Fruit fly (Drosophila melanogaster) whole organism, embryonic: ENCODE results near the gene RpS3.

Experiments used
- Aef1 ChIP-seq: fragments of 200-800 bp; sonication (Bioruptor generic); IDR thresholded peaks from 3 replicates; pipeline ENCODE4 v1.3.6; 2022; ENCODE audit warnings: missing biosample characterization, missing genetic modification characterization
- Atf-2 ChIP-seq: fragments of 200-800 bp; sonication (Bioruptor generic); optimal IDR thresholded peaks from 2 replicates; lab custom pipeline; 2016; ENCODE audit warnings: missing biosample characterization, missing genetic modification characterization
- Bdp1 ChIP-seq: fragments of 200-800 bp; sonication (Bioruptor generic); optimal IDR thresholded peaks from 3 replicates; lab custom pipeline; 2016; ENCODE audit warnings: missing biosample characterization, missing genetic modification characterization
- CG10274 ChIP-seq: fragments of 200-800 bp; sonication (Bioruptor generic); optimal IDR thresholded peaks from 3 replicates; lab custom pipeline; 2017; ENCODE audit warnings: missing biosample characterization, mild to moderate bottlenecking, missing genetic modification characterization
- CG10366 ChIP-seq: fragments of 200-800 bp; sonication (Bioruptor generic); IDR thresholded peaks from 2 replicates; pipeline ENCODE4 v1.3.6; 2022; ENCODE audit warnings: missing biosample characterization, missing genetic modification characterization
- CG10565 ChIP-seq: fragments of 200-800 bp; sonication (Bioruptor generic); optimal IDR thresholded peaks from 3 replicates; lab custom pipeline; 2016; ENCODE audit warnings: missing biosample characterization, mild to moderate bottlenecking, missing genetic modification characterization
- CG11085 ChIP-seq: fragments of 200-800 bp; sonication (Bioruptor generic); IDR thresholded peaks from 2 replicates; pipeline ENCODE4 v1.3.6; 2022; ENCODE audit warnings: missing biosample characterization, missing genetic modification characterization
- CG12155 ChIP-seq: fragments of 200-800 bp; sonication (Bioruptor generic); optimal IDR thresholded peaks from 3 replicates; lab custom pipeline; 2016; ENCODE audit warnings: missing biosample characterization, missing genetic modification characterization
- CG1233 ChIP-seq: fragments of 200-800 bp; sonication (Bioruptor generic); optimal IDR thresholded peaks from 4 replicates; lab custom pipeline; 2018; ENCODE audit warnings: missing biosample characterization, mild to moderate bottlenecking, missing genetic modification characterization
- CG16863 ChIP-seq: fragments of 200-800 bp; sonication (Bioruptor generic); optimal IDR thresholded peaks from 3 replicates; lab custom pipeline; 2016; ENCODE audit warnings: missing biosample characterization, missing genetic modification characterization
- CG1832 ChIP-seq: fragments of 200-800 bp; sonication (Bioruptor generic); optimal IDR thresholded peaks from 2 replicates; lab custom pipeline; 2017; ENCODE audit warnings: missing biosample characterization, mild to moderate bottlenecking, missing genetic modification characterization, inconsistent platforms
- CG33557 ChIP-seq: fragments of 200-800 bp; sonication (Bioruptor generic); optimal IDR thresholded peaks from 2 replicates; lab custom pipeline; 2019; ENCODE audit warnings: missing biosample characterization, mild to moderate bottlenecking, missing genetic modification characterization, moderate library complexity
- CG4820 ChIP-seq: fragments of 200-800 bp; sonication (Bioruptor generic); optimal IDR thresholded peaks from 3 replicates; lab custom pipeline; 2016; ENCODE audit warnings: missing biosample characterization, missing genetic modification characterization
- CG4854 ChIP-seq: fragments of 200-800 bp; sonication (Bioruptor generic); optimal IDR thresholded peaks from 2 replicates; lab custom pipeline; 2016; ENCODE audit warnings: missing biosample characterization, missing genetic modification characterization, inconsistent platforms
- CG6683 ChIP-seq: fragments of 200-800 bp; sonication (Bioruptor generic); optimal IDR thresholded peaks from 2 replicates; lab custom pipeline; 2017; ENCODE audit warnings: missing biosample characterization, mild to moderate bottlenecking, missing genetic modification characterization, missing genetic modification reagents
- CG7839 ChIP-seq: fragments of 200-800 bp; sonication (Bioruptor generic); optimal IDR thresholded peaks from 3 replicates; lab custom pipeline; 2018; ENCODE audit warnings: missing biosample characterization, mild to moderate bottlenecking, missing genetic modification characterization, moderate library complexity
- CG7963 ChIP-seq: fragments of 200-800 bp; sonication (Bioruptor generic); IDR thresholded peaks from 3 replicates; pipeline ENCODE4 v1.3.6; 2022; ENCODE audit warnings: missing biosample characterization, missing genetic modification characterization; ENCODE audit not compliant: partially characterized antibody
- CG8478 ChIP-seq: fragments of >200 bp; optimal IDR thresholded peaks from 2 replicates; lab custom pipeline; 2018
- CG8765 ChIP-seq: fragments of 200-800 bp; sonication (Bioruptor generic); IDR thresholded peaks from 2 replicates; pipeline ENCODE4 v1.3.6; 2022; ENCODE audit warnings: missing biosample characterization, missing genetic modification characterization
- CG9727 ChIP-seq: fragments of 200-800 bp; sonication (Bioruptor generic); optimal IDR thresholded peaks from 3 replicates; lab custom pipeline; 2017; ENCODE audit warnings: missing biosample characterization, mild to moderate bottlenecking, missing genetic modification characterization
- CHES-1-like ChIP-seq: fragments of 200-800 bp; sonication (Bioruptor generic); optimal IDR thresholded peaks from 2 replicates; lab custom pipeline; 2016; ENCODE audit warnings: missing biosample characterization, missing genetic modification characterization
- ERR ChIP-seq: fragments of 200-800 bp; sonication (Bioruptor generic); optimal IDR thresholded peaks from 2 replicates; lab custom pipeline; 2016; ENCODE audit warnings: missing biosample characterization, missing genetic modification characterization
- Gug ChIP-seq: fragments of 200-800 bp; sonication (Bioruptor generic); IDR thresholded peaks from 4 replicates; pipeline ENCODE4 v1.3.6; 2022; ENCODE audit warnings: missing biosample characterization, missing genetic modification characterization
- HLH4C ChIP-seq: fragments of 200-800 bp; sonication (Bioruptor generic); IDR thresholded peaks from 3 replicates; pipeline ENCODE4 v1.3.6; 2022; ENCODE audit warnings: missing biosample characterization, missing genetic modification characterization; ENCODE audit not compliant: partially characterized antibody
- Hr78 ChIP-seq, 2 experiments: fragments of 200-800 bp in 1 of 2; fragments of >200 bp in 1 of 2; sonication (Bioruptor generic) in 1 of 2; optimal IDR thresholded peaks; 2 replicates each; lab custom pipeline; 2017 to 2019; ENCODE audit warnings: missing biosample characterization in 2 of 2, missing genetic modification characterization in 2 of 2, mild to moderate bottlenecking in 1 of 2, moderate library complexity in 1 of 2
- Myb ChIP-seq: fragments of 200-800 bp; sonication (Bioruptor generic); optimal IDR thresholded peaks from 2 replicates; lab custom pipeline; 2016; ENCODE audit warnings: missing biosample characterization, missing genetic modification characterization
- NC2β ChIP-seq: fragments of 200-800 bp; sonication (Bioruptor generic); optimal IDR thresholded peaks from 2 replicates; lab custom pipeline; 2016; ENCODE audit warnings: missing biosample characterization, missing genetic modification characterization
- Rfx ChIP-seq: fragments of 200-800 bp; sonication (Bioruptor generic); IDR thresholded peaks from 2 replicates; pipeline ENCODE4 v1.3.6; 2022; ENCODE audit warnings: missing biosample characterization, missing genetic modification characterization
- Rx ChIP-seq: fragments of 200-800 bp; sonication (Bioruptor generic); IDR thresholded peaks from 2 replicates; pipeline ENCODE4 v1.3.6; 2022; ENCODE audit warnings: missing biosample characterization, missing genetic modification characterization
- Sox102F ChIP-seq: fragments of 200-800 bp; sonication (Bioruptor generic); optimal IDR thresholded peaks from 2 replicates; lab custom pipeline; 2018; ENCODE audit warnings: missing biosample characterization, mild to moderate bottlenecking, missing genetic modification characterization, moderate library complexity
- Stat92E ChIP-seq, 3 experiments: fragments of >200 bp in 2 of 3; fragments of 200-800 bp in 1 of 3; sonication (Bioruptor generic) in 1 of 3; optimal IDR thresholded peaks; 2 replicates each; lab custom pipeline; 2017 to 2019; ENCODE audit warnings: missing biosample characterization in 3 of 3, missing genetic modification characterization in 3 of 3, mild to moderate bottlenecking in 1 of 3, moderate library complexity in 1 of 3
- Trl ChIP-seq, 3 experiments: fragments of >200 bp in 2 of 3; fragments of 200-800 bp in 1 of 3; sonication (Bioruptor generic) in 1 of 3; optimal IDR thresholded peaks; 2 replicates in 1 of 3; 3 replicates in 2 of 3; lab custom pipeline; 2016 to 2017; ENCODE audit warnings: missing biosample characterization in 1 of 3, missing genetic modification characterization in 1 of 3
- aop ChIP-seq: fragments of 200-800 bp; sonication (Bioruptor generic); IDR thresholded peaks from 2 replicates; pipeline ENCODE4 v1.3.6; 2022; ENCODE audit warnings: missing biosample characterization, missing genetic modification characterization
- bbx ChIP-seq: fragments of 200-800 bp; sonication (Bioruptor generic); IDR thresholded peaks from 2 replicates; pipeline ENCODE4 v1.3.6; 2022; ENCODE audit warnings: missing biosample characterization, missing genetic modification characterization; ENCODE audit not compliant: partially characterized antibody
- bcd ChIP-seq: fragments of 200-800 bp; sonication (Bioruptor generic); optimal IDR thresholded peaks from 2 replicates; lab custom pipeline; 2017; ENCODE audit warnings: missing biosample characterization, mild to moderate bottlenecking, missing genetic modification characterization
- cas ChIP-seq: fragments of 200-800 bp; sonication (Bioruptor generic); IDR thresholded peaks from 2 replicates; pipeline ENCODE4 v1.3.6; 2022; ENCODE audit warnings: missing biosample characterization, missing genetic modification characterization
- caup ChIP-seq: fragments of 200-800 bp; sonication (Bioruptor generic); optimal IDR thresholded peaks from 3 replicates; lab custom pipeline; 2017; ENCODE audit warnings: missing biosample characterization, mild to moderate bottlenecking, missing genetic modification characterization, moderate library complexity; ENCODE audit not compliant: severe bottlenecking
- croc ChIP-seq: fragments of 200-800 bp; sonication (Bioruptor generic); conservative IDR thresholded peaks from 3 replicates; pipeline ENCODE4 v1.3.6; 2022; ENCODE audit warnings: missing biosample characterization, missing genetic modification characterization
- esg ChIP-seq: fragments of 200-800 bp; sonication (Bioruptor generic); conservative IDR thresholded peaks from 2 replicates; pipeline ENCODE4 v1.3.6; 2022; ENCODE audit warnings: missing biosample characterization, missing genetic modification characterization
- fd102C ChIP-seq: fragments of 200-800 bp; sonication (Bioruptor generic); optimal IDR thresholded peaks from 2 replicates; lab custom pipeline; 2018; ENCODE audit warnings: missing biosample characterization, mild to moderate bottlenecking, missing genetic modification characterization, moderate library complexity
- gfzf ChIP-seq: fragments of 200-800 bp; sonication (Bioruptor generic); optimal IDR thresholded peaks from 2 replicates; lab custom pipeline; 2016; ENCODE audit warnings: missing biosample characterization, mild to moderate bottlenecking, missing genetic modification characterization, moderate library complexity
- kni ChIP-seq: fragments of 200-800 bp; sonication (Bioruptor generic); optimal IDR thresholded peaks from 3 replicates; lab custom pipeline; 2017; ENCODE audit warnings: mild to moderate bottlenecking, missing biosample characterization, missing genetic modification reagents, missing genetic modification characterization
- luna ChIP-seq: fragments of 200-800 bp; sonication (Bioruptor generic); optimal IDR thresholded peaks from 2 replicates; lab custom pipeline; 2016; ENCODE audit warnings: missing biosample characterization, missing genetic modification characterization
- onecut ChIP-seq: fragments of 200-800 bp; sonication (Bioruptor generic); IDR thresholded peaks from 2 replicates; pipeline ENCODE4 v1.3.6; 2022; ENCODE audit warnings: missing biosample characterization, missing genetic modification characterization
- ranshi ChIP-seq: fragments of 200-800 bp; sonication (Bioruptor generic); IDR thresholded peaks from 2 replicates; pipeline ENCODE4 v1.3.6; 2022; ENCODE audit warnings: missing biosample characterization, missing genetic modification characterization
- sens-2 ChIP-seq: fragments of 200-800 bp; sonication (Bioruptor generic); IDR thresholded peaks from 2 replicates; pipeline ENCODE4 v1.3.6; 2022; ENCODE audit warnings: missing biosample characterization, missing genetic modification characterization
- seq ChIP-seq: fragments of 200-800 bp; sonication (Bioruptor generic); IDR thresholded peaks from 2 replicates; pipeline ENCODE4 v1.3.6; 2022; ENCODE audit warnings: missing biosample characterization, missing genetic modification characterization
- twi ChIP-seq: fragments of 200-800 bp; optimal IDR thresholded peaks from 2 replicates; lab custom pipeline; 2019; ENCODE audit warnings: missing biosample characterization, mild to moderate bottlenecking, missing genetic modification characterization, moderate library complexity
- z ChIP-seq: fragments of 200-800 bp; sonication (Bioruptor generic); IDR thresholded peaks from 3 replicates; pipeline ENCODE4 v1.3.6; 2022; ENCODE audit warnings: missing biosample characterization, missing genetic modification characterization
- zen2 ChIP-seq: fragments of 200-800 bp; sonication (Bioruptor generic); IDR thresholded peaks from 3 replicates; pipeline ENCODE4 v1.3.6; 2022; ENCODE audit warnings: missing biosample characterization, missing genetic modification characterization; ENCODE audit not compliant: partially characterized antibody
- zfh2 ChIP-seq: fragments of 200-800 bp; sonication (Bioruptor generic); optimal IDR thresholded peaks from 2 replicates; lab custom pipeline; 2016; ENCODE audit warnings: missing biosample characterization, missing genetic modification characterization

Gene RpS3

dm6 chr3R:23331280-23331679 lies 27.3 kb upstream of the RpS3 start (continued):
- TF ChIP-seq croc (GFP tag; lab: Robert Waterston, UW) (no peak), esg (GFP tag; lab: Robert Waterston, UW) (no peak), Myb (no peak), kni (GFP tag; lab: Kevin White, UChicago) (peak; percentile 12), CG11085 (GFP tag; lab: Robert Waterston, UW) (no peak), CG10366 (GFP tag; lab: Robert Waterston, UW) (no peak), CG4820 (GFP tag; lab: Kevin White, UChicago) (peak; percentile 42), CG1832 (GFP tag; lab: Kevin White, UChicago) (no peak), CG12155 (GFP tag; lab: Kevin White, UChicago) (no peak), zen2 (GFP tag; lab: Robert Waterston, UW) (no peak), sens-2 (GFP tag; lab: Robert Waterston, UW) (no peak), Sox102F (peak; percentile 67), CG10565 (no peak), cas (no peak), CG16863 (GFP tag; lab: Kevin White, UChicago) (no peak), Bdp1 (GFP tag; lab: Kevin White, UChicago) (no peak), CG4854 (peak; percentile 41), CG6683 (GFP tag; lab: Kevin White, UChicago) (peak; percentile 7), fd102C (GFP tag; lab: Kevin White, UChicago) (peak; percentile 56), Hr78 (GFP tag; optimal IDR thresholded peaks at IDR 0.05; lab: Kevin White, UChicago) (no peak), CG7839 (peak; percentile 48), Atf-2 (GFP tag; lab: Kevin White, UChicago) (no peak), onecut (GFP tag; lab: Robert Waterston, UW) (peak; percentile 53), seq (no peak), bcd (GFP tag; lab: Kevin White, UChicago) (peak; percentile 23), ERR (no peak), zfh2 (no peak), Rfx (GFP tag; lab: Robert Waterston, UW) (peak; percentile 61), HLH4C (GFP tag; lab: Robert Waterston, UW) (no peak), CHES-1-like (GFP tag; lab: Kevin White, UChicago) (no peak), CG33557 (GFP tag; lab: Kevin White, UChicago) (peak; percentile 65), twi (tag; lab: Kevin White, UChicago) (peak; percentile 20), Aef1 (GFP tag; lab: Robert Waterston, UW) (no peak; the same call in 2 of the 3 replicates), CG9727 (GFP tag; lab: Kevin White, UChicago) (peak; percentile 43), caup (GFP tag; lab: Kevin White, UChicago) (peak; percentile 73), aop (no peak), Rx (GFP tag; lab: Robert Waterston, UW) (no peak), Trl (optimal IDR thresholded peaks at IDR 0.05; lab: Kevin White, UChicago) (no peak), Trl (GFP tag; optimal IDR thresholded peaks at IDR 0.05; lab: Kevin White, UChicago) (no peak), NC2β (GFP tag; lab: Kevin White, UChicago) (peak; percentile 32), CG1233 (peak; percentile 68), gfzf (GFP tag; lab: Kevin White, UChicago) (no peak), Stat92E (GFP tag; optimal IDR thresholded peaks at IDR 0.05; lab: Kevin White, UChicago) (no peak), bbx (GFP tag; lab: Robert Waterston, UW) (no peak), ranshi (GFP tag; lab: Robert Waterston, UW) (no peak; the same call in 1 of the 2 replicates), CG8478 (lab: Kevin White, UChicago) (no peak), CG8765 (no peak), z (GFP tag; lab: Robert Waterston, UW) (no peak), luna (GFP tag; lab: Kevin White, UChicago) (no peak), Gug (GFP tag; lab: Robert Waterston, UW) (no peak), CG10274 (no peak), CG7963 (GFP tag; lab: Robert Waterston, UW) (no peak)
